Fruit fly (Drosophila melanogaster) ovary, adult (tissue): ENCODE measurements around the gene scramb2.

Source experiments
- CG17801 ChIP-seq: fragments of 200-800 bp; optimal IDR thresholded peaks from 2 replicates; lab custom pipeline; 2019; ENCODE audit warnings: missing biosample characterization, mild to moderate bottlenecking, missing genetic modification characterization, moderate library complexity; ENCODE audit not compliant: partially characterized antibody

The scramb2 gene

DNA sequence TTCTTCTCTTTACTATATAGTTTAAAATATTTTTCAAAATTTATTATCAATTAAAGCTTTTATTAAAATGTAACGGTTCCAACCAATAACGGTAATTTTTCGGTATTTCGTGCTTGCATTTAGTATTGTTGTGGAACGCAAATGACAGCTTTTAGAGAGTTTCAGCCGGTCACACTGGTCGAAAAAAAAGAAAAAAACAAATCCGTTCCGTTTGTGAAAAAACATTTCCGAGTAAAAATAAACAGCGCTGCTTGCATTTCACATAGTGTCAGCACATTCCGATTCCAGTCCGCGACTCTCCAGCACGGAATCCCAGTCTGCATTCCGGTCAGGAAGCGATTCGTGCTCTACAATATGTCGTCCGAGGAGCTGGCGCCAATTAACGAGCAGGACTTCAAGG, 3.6 kb upstream of the scramb2 start, which contains the start of gene CG32485:
Gene CG32485 (plus strand): TSS at position 139 of the 400 bp plus-strand sequence.
- peak; percentile 86 for TF ChIP-seq CG17801 (GFP tag; lab: Kevin White, UChicago)

- TF ChIP-seq CG17801 (GFP tag; lab: Kevin White, UChicago) = no peak
Measured at dm6 chr3L:3048647-3049046, 2.0 kb upstream of the scramb2 start.

dm6 chr3L:3045256-3045743, 1.3 kb downstream of the scramb2 start:
- peak; percentile 47 for TF ChIP-seq CG17801 (GFP tag; lab: Kevin White, UChicago)

DNA sequence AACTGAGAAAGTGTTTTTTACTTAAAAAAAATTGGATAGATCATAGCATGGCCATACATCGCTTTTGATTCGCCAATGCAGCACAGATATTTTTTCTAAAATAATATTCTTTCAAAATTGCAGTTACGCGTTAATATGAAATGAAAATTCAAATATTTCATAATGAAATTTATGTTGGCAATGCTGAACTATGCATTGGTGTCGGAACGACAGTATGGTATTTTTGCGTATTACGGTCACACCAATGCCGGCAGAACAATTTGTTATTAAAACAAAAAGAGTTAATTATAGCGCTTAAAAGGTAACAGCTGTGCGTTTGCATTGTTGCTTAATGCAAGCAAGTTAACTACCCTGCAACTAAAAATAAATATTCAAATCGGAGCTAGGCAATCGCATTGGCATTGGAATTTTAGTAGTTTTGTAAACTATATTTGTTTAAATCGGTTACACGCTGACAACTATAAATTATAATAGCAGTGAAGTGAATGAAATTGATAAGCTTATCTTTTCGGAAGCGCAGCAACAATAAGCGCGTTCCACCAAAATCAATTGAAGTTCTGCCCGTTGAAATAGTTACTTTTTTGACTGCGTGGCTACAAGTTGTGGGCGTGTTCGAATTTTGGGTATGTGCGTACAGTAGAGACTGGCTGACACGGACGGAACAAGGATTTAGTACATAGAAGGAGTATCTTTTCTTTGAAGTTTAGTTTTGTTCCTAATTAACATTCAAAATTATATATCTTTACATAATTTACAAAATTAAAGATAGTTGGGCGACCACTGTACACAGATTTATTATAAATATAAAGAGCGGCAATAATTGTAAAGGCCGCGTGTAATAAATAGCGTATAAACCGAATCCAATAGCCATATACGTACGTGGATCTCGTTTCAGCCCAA, 4.2 kb downstream of the scramb2 start, which contains the start of gene Prx4:
Gene Prx4 (plus strand): TSS at position 210 of the 900 bp plus-strand sequence.
- peak; percentile 81 for TF ChIP-seq CG17801 (GFP tag; lab: Kevin White, UChicago)

DNA sequence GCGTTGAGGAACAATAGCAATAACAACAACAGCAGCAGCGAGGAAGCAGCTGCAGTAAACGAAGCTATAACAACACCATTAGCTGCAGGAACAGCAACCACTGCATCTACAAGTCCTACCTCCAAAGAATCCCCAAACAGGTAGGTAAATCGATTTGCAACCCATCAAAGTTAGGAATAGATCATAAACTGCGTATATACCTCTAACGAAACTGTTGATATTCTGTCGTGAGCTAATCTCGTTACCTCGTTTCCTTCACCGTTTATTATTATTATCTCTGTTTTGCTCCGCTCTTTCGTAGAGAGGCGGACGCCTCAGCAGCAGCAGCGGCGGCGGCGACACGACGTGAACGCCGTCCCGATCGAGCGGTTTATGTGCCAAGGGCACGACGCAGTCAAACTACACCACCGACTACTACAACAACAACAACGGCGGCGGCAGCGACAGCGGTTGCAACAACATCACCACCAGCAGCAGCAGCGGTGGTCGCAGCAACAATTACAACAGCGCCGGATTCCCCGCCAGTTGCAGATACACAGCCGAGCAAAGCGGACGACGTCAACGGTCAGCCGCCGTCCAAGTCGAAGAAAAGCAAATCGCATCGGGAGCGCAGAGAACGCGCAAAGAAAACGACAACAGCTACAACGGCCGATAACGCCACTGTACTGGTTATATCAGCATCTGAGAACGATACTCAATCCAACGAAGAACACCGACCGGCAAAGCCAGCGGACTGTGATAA, 8.6 kb downstream of the scramb2 start:
- TF ChIP-seq CG17801 (GFP tag; lab: Kevin White, UChicago) = peak; percentile 66

DNA sequence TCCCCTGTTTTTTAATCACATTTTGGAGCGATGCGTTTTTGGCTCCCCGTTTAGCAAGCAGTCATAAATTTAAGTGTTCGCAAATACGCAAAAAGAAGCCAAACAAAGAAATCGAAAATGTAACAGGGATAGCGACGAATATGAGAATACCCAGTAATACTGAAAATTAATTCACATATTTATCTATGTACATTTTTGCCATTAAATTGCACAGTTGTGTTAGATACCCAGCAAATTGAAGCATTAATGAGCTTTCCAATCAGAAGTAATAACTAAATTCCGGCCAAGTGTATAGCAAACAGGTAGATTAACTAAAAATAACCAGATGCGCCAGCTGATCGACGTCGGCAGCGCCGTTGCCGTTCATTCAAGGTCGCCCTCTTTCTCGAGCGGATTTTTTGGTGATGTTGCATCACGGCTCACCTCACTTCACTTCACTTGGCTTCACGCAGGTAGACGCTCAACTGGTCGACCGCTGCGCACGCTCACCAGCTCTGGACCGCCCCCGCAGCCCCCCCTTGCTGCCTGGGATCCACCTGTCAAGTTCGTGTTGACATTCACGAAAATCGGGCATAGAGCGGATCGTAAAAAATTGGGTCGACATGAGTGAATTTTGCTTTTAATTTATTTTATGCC, 9.5 kb downstream of the scramb2 start:
- no peak for TF ChIP-seq CG17801 (GFP tag; lab: Kevin White, UChicago)

- peak; percentile 77 for TF ChIP-seq CG17801 (GFP tag; lab: Kevin White, UChicago)
Measured at dm6 chr3L:3035769-3036583, 10.6 kb downstream of the scramb2 start.

DNA sequence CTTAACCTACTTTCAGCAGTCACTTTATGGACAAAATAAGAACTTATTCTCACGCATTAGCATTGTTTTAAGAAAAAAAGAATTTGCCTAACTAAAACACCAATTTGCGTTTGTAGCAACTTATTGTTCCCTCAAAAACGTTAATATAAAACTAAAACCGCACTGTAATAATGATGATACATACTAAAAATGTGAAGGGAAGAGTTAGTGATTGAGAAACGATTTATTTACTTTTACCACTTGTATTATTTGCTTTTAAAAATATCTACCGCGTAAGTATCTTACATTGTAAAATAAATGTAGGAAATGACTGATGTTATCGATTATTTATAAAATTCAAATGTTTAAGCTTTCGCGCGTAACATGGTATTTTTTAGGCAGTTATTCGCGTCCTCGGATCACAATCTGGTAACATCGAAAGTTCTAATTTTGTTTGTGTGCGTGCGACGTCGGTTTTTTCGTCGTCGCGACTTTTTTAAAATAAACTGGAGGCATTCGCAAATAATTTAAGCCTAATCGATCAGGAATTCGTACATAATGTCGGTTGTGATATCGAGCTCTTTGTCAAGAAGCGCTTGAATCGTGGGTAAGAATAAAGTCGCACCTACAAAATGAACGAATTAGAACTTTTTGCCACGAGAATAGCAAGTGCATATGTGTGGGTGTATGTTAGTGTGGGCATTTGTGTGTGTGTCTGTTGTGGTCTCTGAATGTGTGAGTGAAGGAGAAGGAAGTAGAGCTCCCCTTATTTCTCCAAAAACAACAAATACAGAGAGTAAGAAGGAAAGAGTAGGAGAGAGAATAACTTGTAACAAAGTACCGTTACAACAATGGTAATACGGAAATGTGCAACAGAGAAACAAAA, 11.6 kb downstream of the scramb2 start, which contains the start of gene CG2162:
Gene CG2162 (plus strand): TSS at position 418 of the 865 bp plus-strand sequence.
- no peak for TF ChIP-seq CG17801 (GFP tag; lab: Kevin White, UChicago)

DNA sequence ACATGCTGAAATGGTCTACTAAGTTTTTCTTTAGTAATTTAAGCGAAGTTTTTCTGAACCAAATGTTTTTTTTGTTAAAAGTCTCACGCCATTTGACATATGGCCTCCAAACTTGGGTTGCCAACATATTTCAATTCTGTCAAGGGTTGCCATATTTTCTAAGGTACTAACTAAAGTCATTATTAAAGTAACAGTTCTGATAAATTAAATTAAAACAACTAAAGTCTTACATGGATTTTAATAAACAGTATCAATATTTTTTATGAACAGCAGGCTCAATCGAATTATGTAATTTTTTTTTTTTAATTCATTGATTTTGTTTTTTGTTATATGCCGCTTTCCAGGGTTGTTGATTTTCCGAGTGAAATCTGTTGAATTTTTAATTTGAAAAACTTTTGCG, 20.2 kb downstream of the scramb2 start, which contains the start of gene aly:
Gene aly (minus strand): TSS at position 101 of the 400 bp plus-strand sequence.
- no peak for TF ChIP-seq CG17801 (GFP tag; lab: Kevin White, UChicago)

dm6 chr3L:3017156-3017555, 29.5 kb downstream of the scramb2 start, which contains the start of gene CG32487:
CG32487 (minus strand) TSS chr3L:3017256.
- TF ChIP-seq CG17801 (GFP tag; lab: Kevin White, UChicago) = no peak

dm6 chr3L:3015969-3016368, 30.6 kb downstream of the scramb2 start, which contains the start of gene CG32488:
CG32488 (minus strand) TSS chr3L:3016069.
- no peak for TF ChIP-seq CG17801 (GFP tag; lab: Kevin White, UChicago)

- no peak for TF ChIP-seq CG17801 (GFP tag; lab: Kevin White, UChicago)
Measured at dm6 chr3L:3013496-3013895, 33.1 kb downstream of the scramb2 start.

- no peak for TF ChIP-seq CG17801 (GFP tag; lab: Kevin White, UChicago)
Measured at dm6 chr3L:3001445-3001844, 45.2 kb downstream of the scramb2 start, which contains the start of gene FMRFaR. FMRFaR (plus strand) TSS chr3L:3001716.
